Worm (Caenorhabditis elegans) whole organism, mixed stage, embryonic: ENCODE measurements around the gene pges-2.

ENCODE experiments used
- M03D4.4 ChIP-seq: sonication (generic microtip); optimal IDR thresholded peaks from 2 replicates; lab custom pipeline; 2017; ENCODE audit warnings: mild to moderate bottlenecking, missing genetic modification characterization, missing compliant biosample characterization
- ceh-83 ChIP-seq: fragments of 200-800 bp; sonication (Bioruptor generic); optimal IDR thresholded peaks from 2 replicates; lab custom pipeline; 2018; ENCODE audit warnings: mild to moderate bottlenecking, missing genetic modification characterization, missing compliant biosample characterization
- ces-1 ChIP-seq: fragments of 150-350 bp; optimal IDR thresholded peaks from 2 replicates; lab custom pipeline; 2014; ENCODE audit warnings: missing biosample characterization, missing genetic modification reagents, missing genetic modification characterization
- elt-3 ChIP-seq: fragments of 150-350 bp; optimal IDR thresholded peaks from 2 replicates; lab custom pipeline; 2014; ENCODE audit warnings: missing biosample characterization, missing genetic modification characterization
- lsy-2 ChIP-seq: fragments of 150-350 bp; optimal IDR thresholded peaks from 2 replicates; lab custom pipeline; 2014; ENCODE audit warnings: missing biosample characterization, missing genetic modification characterization
- nhr-237 ChIP-seq: fragments of 150-350 bp; optimal IDR thresholded peaks from 2 replicates; lab custom pipeline; 2014; ENCODE audit warnings: missing biosample characterization, missing genetic modification characterization
- nhr-28 ChIP-seq: fragments of 150-350 bp; optimal IDR thresholded peaks from 2 replicates; lab custom pipeline; 2014; ENCODE audit warnings: missing biosample characterization, missing genetic modification characterization
- nhr-76 ChIP-seq: sonication (generic microtip); optimal IDR thresholded peaks from 2 replicates; lab custom pipeline; 2017; ENCODE audit warnings: missing biosample characterization, missing genetic modification characterization
- snpc-4 ChIP-seq: fragments of 150-350 bp; optimal IDR thresholded peaks from 2 replicates; lab custom pipeline; 2014; ENCODE audit warnings: missing biosample characterization, missing genetic modification characterization
- unc-39 ChIP-seq: fragments of 150-350 bp; optimal IDR thresholded peaks from 2 replicates; lab custom pipeline; 2014; ENCODE audit warnings: missing biosample characterization, missing genetic modification characterization

DNA sequence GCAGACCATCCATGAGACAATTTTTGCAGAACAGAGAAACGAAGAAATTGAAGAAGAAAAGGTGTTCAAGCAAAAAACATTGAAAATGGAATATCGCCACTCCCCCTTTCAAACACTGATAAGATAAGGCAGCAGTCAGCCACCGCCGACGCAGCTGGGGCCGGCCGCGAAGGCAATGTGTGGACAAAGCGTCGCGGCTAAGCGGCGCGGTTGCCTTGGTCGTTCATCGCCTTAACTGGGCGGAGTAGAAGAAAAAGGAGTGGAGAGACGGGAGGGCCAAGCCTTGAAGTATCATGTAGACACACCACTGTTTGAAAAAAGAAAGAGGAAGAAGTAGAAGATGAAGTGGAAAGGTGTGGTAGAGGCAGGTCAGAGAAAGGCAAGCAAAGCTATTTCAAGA is 36.6 kb downstream of the pges-2 start:
- TF ChIP-seq nhr-28 (tag; lab: Kevin White, UChicago) (no peak), M03D4.4 (tag; lab: Kevin White, UChicago) (no peak), ceh-83 (GFP tag; lab: Kevin White, UChicago) (no peak), snpc-4 (tag; lab: Kevin White, UChicago) (no peak), ces-1 (no peak), elt-3 (tag; lab: Kevin White, UChicago) (no peak), nhr-76 (tag; lab: Kevin White, UChicago) (no peak), nhr-237 (tag; lab: Kevin White, UChicago) (no peak), lsy-2 (no peak), unc-39 (tag; lab: Kevin White, UChicago) (no peak)
